Fruit fly (Drosophila melanogaster) whole organism, embryonic: ENCODE measurements around the gene CG34325.

Source experiments
- Asciz ChIP-seq: fragments of 200-800 bp; sonication (Bioruptor generic); optimal IDR thresholded peaks from 2 replicates; lab custom pipeline; 2017; ENCODE audit warnings: missing biosample characterization, mild to moderate bottlenecking, missing genetic modification characterization, missing genetic modification reagents
- Bdp1 ChIP-seq: fragments of 200-800 bp; sonication (Bioruptor generic); optimal IDR thresholded peaks from 3 replicates; lab custom pipeline; 2016; ENCODE audit warnings: missing biosample characterization, missing genetic modification characterization
- CG11723 ChIP-seq: fragments of 200-800 bp; sonication (Bioruptor generic); optimal IDR thresholded peaks from 2 replicates; lab custom pipeline; 2017; ENCODE audit warnings: missing biosample characterization, mild to moderate bottlenecking, missing genetic modification characterization
- CG13424 ChIP-seq: fragments of 200-800 bp; sonication (Bioruptor generic); optimal IDR thresholded peaks from 2 replicates; lab custom pipeline; 2019; ENCODE audit warnings: missing biosample characterization, mild to moderate bottlenecking, missing genetic modification characterization, moderate library complexity
- CG14050 ChIP-seq: fragments of 200-800 bp; sonication (Bioruptor generic); IDR thresholded peaks from 3 replicates; pipeline ENCODE4 v1.3.6; 2022; ENCODE audit warnings: missing biosample characterization, missing genetic modification characterization
- CG17328 ChIP-seq: fragments of 200-800 bp; sonication (Bioruptor generic); IDR thresholded peaks from 2 replicates; pipeline ENCODE4 v1.3.6; 2022; ENCODE audit warnings: missing biosample characterization, missing genetic modification characterization
- CG17361 ChIP-seq: fragments of 200-800 bp; sonication (Bioruptor generic); IDR thresholded peaks from 3 replicates; pipeline ENCODE4 v1.3.6; 2022; ENCODE audit warnings: missing biosample characterization, missing genetic modification characterization
- CG17912 ChIP-seq: fragments of 200-800 bp; sonication (Bioruptor generic); optimal IDR thresholded peaks from 2 replicates; lab custom pipeline; 2018; ENCODE audit warnings: missing biosample characterization, mild to moderate bottlenecking, missing genetic modification characterization
- CG1792 ChIP-seq: fragments of 200-800 bp; sonication (Bioruptor generic); optimal IDR thresholded peaks from 2 replicates; lab custom pipeline; 2016; ENCODE audit warnings: missing biosample characterization, missing genetic modification characterization
- CG2120 ChIP-seq: fragments of 200-800 bp; sonication (Bioruptor generic); optimal IDR thresholded peaks from 3 replicates; lab custom pipeline; 2016; ENCODE audit warnings: missing biosample characterization, missing genetic modification characterization
- CG2202 ChIP-seq: fragments of 200-800 bp; sonication (Bioruptor generic); optimal IDR thresholded peaks from 2 replicates; lab custom pipeline; 2018; ENCODE audit warnings: missing biosample characterization, mild to moderate bottlenecking, missing genetic modification characterization
- CG30403 ChIP-seq: fragments of 200-800 bp; sonication (Bioruptor generic); optimal IDR thresholded peaks from 3 replicates; lab custom pipeline; 2016; ENCODE audit warnings: missing biosample characterization, missing genetic modification characterization
- CG31224 ChIP-seq: fragments of 200-800 bp; sonication (Bioruptor generic); IDR thresholded peaks from 2 replicates; pipeline ENCODE4 v1.3.6; 2022; ENCODE audit warnings: missing biosample characterization, missing genetic modification characterization
- CG3163 ChIP-seq: fragments of 200-800 bp; sonication (Bioruptor generic); optimal IDR thresholded peaks from 3 replicates; lab custom pipeline; 2016; ENCODE audit warnings: missing biosample characterization, missing genetic modification characterization
- CG34422 ChIP-seq: fragments of 200-800 bp; sonication (Bioruptor generic); IDR thresholded peaks from 3 replicates; pipeline ENCODE4 v1.3.6; 2022; ENCODE audit warnings: missing biosample characterization, missing genetic modification characterization
- CG3995 ChIP-seq: fragments of 200-800 bp; sonication (Bioruptor generic); optimal IDR thresholded peaks from 3 replicates; lab custom pipeline; 2016; ENCODE audit warnings: missing biosample characterization, missing genetic modification characterization
- CG5245 ChIP-seq: fragments of 200-800 bp; sonication (Bioruptor generic); optimal IDR thresholded peaks from 3 replicates; lab custom pipeline; 2016; ENCODE audit warnings: missing biosample characterization, missing genetic modification characterization
- CG6765 ChIP-seq: fragments of 200-800 bp; sonication (Bioruptor generic); optimal IDR thresholded peaks from 3 replicates; lab custom pipeline; 2017; ENCODE audit warnings: missing biosample characterization, mild to moderate bottlenecking, missing genetic modification characterization
- CG7372 ChIP-seq: fragments of 200-800 bp; sonication (Bioruptor generic); IDR thresholded peaks from 2 replicates; pipeline ENCODE4 v1.3.6; 2022; ENCODE audit warnings: missing biosample characterization, missing genetic modification characterization
- CG7839 ChIP-seq: fragments of 200-800 bp; sonication (Bioruptor generic); optimal IDR thresholded peaks from 3 replicates; lab custom pipeline; 2018; ENCODE audit warnings: missing biosample characterization, mild to moderate bottlenecking, missing genetic modification characterization, moderate library complexity
- CG7987 ChIP-seq: fragments of 200-800 bp; sonication (Bioruptor generic); optimal IDR thresholded peaks from 2 replicates; lab custom pipeline; 2018; ENCODE audit warnings: missing biosample characterization, mild to moderate bottlenecking, missing genetic modification characterization, moderate library complexity
- CG8290 ChIP-seq, 3 experiments: fragments of 200-800 bp; sonication (Bioruptor generic); optimal IDR thresholded peaks; 2 replicates each; lab custom pipeline; 2016 to 2019; ENCODE audit warnings: missing biosample characterization in 3 of 3, missing genetic modification characterization in 3 of 3, mild to moderate bottlenecking in 2 of 3, moderate library complexity in 1 of 3
- CG9932 ChIP-seq: fragments of 200-800 bp; sonication (Bioruptor generic); IDR thresholded peaks from 2 replicates; pipeline ENCODE4 v1.3.6; 2022; ENCODE audit warnings: missing biosample characterization, missing genetic modification characterization
- CoRest ChIP-seq: fragments of 200-800 bp; sonication (Bioruptor generic); optimal IDR thresholded peaks from 3 replicates; lab custom pipeline; 2018; ENCODE audit warnings: missing biosample characterization, mild to moderate bottlenecking, missing genetic modification characterization, moderate library complexity
- Dp ChIP-seq: fragments of 200-800 bp; sonication (Bioruptor generic); optimal IDR thresholded peaks from 2 replicates; lab custom pipeline; 2018; ENCODE audit warnings: missing biosample characterization, mild to moderate bottlenecking, missing genetic modification characterization, moderate library complexity
- Fer3 ChIP-seq: fragments of 200-800 bp; sonication (Bioruptor generic); optimal IDR thresholded peaks from 2 replicates; lab custom pipeline; 2018; ENCODE audit warnings: missing biosample characterization, mild to moderate bottlenecking, missing genetic modification characterization, moderate library complexity
- Hsf ChIP-seq: fragments of 200-800 bp; sonication (Bioruptor generic); optimal IDR thresholded peaks from 3 replicates; lab custom pipeline; 2016; ENCODE audit warnings: missing biosample characterization, missing genetic modification characterization
- Jarid2 ChIP-seq: fragments of 200-800 bp; sonication (Bioruptor generic); optimal IDR thresholded peaks from 3 replicates; lab custom pipeline; 2017; ENCODE audit warnings: mild to moderate bottlenecking, missing biosample characterization, missing genetic modification reagents, missing genetic modification characterization
- NC2α ChIP-seq: fragments of 200-800 bp; sonication (Bioruptor generic); optimal IDR thresholded peaks from 2 replicates; lab custom pipeline; 2016; ENCODE audit warnings: missing biosample characterization, missing genetic modification characterization
- NFAT ChIP-seq: fragments of 200-800 bp; sonication (Bioruptor generic); IDR thresholded peaks from 2 replicates; pipeline ENCODE4 v1.3.6; 2022; ENCODE audit warnings: missing biosample characterization, missing genetic modification characterization
- Oaz ChIP-seq: fragments of 200-800 bp; sonication (Bioruptor generic); IDR thresholded peaks from 2 replicates; pipeline ENCODE4 v1.3.6; 2022; ENCODE audit warnings: missing biosample characterization, missing genetic modification characterization
- Rx ChIP-seq: fragments of 200-800 bp; sonication (Bioruptor generic); IDR thresholded peaks from 2 replicates; pipeline ENCODE4 v1.3.6; 2022; ENCODE audit warnings: missing biosample characterization, missing genetic modification characterization
- Taf1 ChIP-seq: fragments of 200-800 bp; sonication (Bioruptor generic); IDR thresholded peaks from 2 replicates; pipeline ENCODE4 v1.3.6; 2022; ENCODE audit warnings: missing biosample characterization, missing genetic modification characterization
- Tbp ChIP-seq: fragments of >200 bp; optimal IDR thresholded peaks from 2 replicates; lab custom pipeline; 2018; ENCODE audit warnings: missing biosample characterization, missing genetic modification characterization
- Xbp1 ChIP-seq: fragments of 200-800 bp; sonication (Bioruptor generic); optimal IDR thresholded peaks from 3 replicates; lab custom pipeline; 2016; ENCODE audit warnings: missing biosample characterization, mild to moderate bottlenecking, missing genetic modification characterization
- bigmax ChIP-seq: fragments of 200-800 bp; sonication (Bioruptor generic); optimal IDR thresholded peaks from 2 replicates; lab custom pipeline; 2018; ENCODE audit warnings: missing biosample characterization, mild to moderate bottlenecking, missing genetic modification characterization
- crc ChIP-seq: fragments of 200-800 bp; sonication (Bioruptor generic); optimal IDR thresholded peaks from 2 replicates; lab custom pipeline; 2016; ENCODE audit warnings: missing biosample characterization, missing genetic modification characterization
- disco-r ChIP-seq: fragments of 200-800 bp; sonication (Bioruptor generic); optimal IDR thresholded peaks from 2 replicates; lab custom pipeline; 2016; ENCODE audit warnings: missing biosample characterization, missing genetic modification characterization
- eve ChIP-seq, 2 experiments: fragments of >200 bp; optimal IDR thresholded peaks; 2 replicates each; lab custom pipeline; 2017; ENCODE audit warnings: missing biosample characterization in 2 of 2, missing genetic modification characterization in 2 of 2
- fu2 ChIP-seq: fragments of 200-800 bp; sonication (Bioruptor generic); optimal IDR thresholded peaks from 2 replicates; lab custom pipeline; 2016; ENCODE audit warnings: missing biosample characterization, missing genetic modification characterization
- knrl ChIP-seq: fragments of 200-800 bp; sonication (Bioruptor generic); IDR thresholded peaks from 3 replicates; pipeline ENCODE4 v1.3.6; 2022; ENCODE audit warnings: missing biosample characterization, missing genetic modification characterization; ENCODE audit not compliant: partially characterized antibody
- pum ChIP-seq: fragments of 200-800 bp; sonication (Bioruptor generic); optimal IDR thresholded peaks from 2 replicates; lab custom pipeline; 2016; ENCODE audit warnings: missing biosample characterization, missing genetic modification characterization
- sens-2 ChIP-seq: fragments of 200-800 bp; sonication (Bioruptor generic); IDR thresholded peaks from 2 replicates; pipeline ENCODE4 v1.3.6; 2022; ENCODE audit warnings: missing biosample characterization, missing genetic modification characterization
- sob ChIP-seq: fragments of 200-800 bp; sonication (Bioruptor generic); IDR thresholded peaks from 2 replicates; pipeline ENCODE4 v1.3.6; 2022; ENCODE audit warnings: missing biosample characterization, missing genetic modification characterization
- sqz ChIP-seq: fragments of 200-800 bp; sonication (Bioruptor generic); optimal IDR thresholded peaks from 3 replicates; lab custom pipeline; 2018; ENCODE audit warnings: missing biosample characterization, mild to moderate bottlenecking, missing genetic modification characterization
- tap ChIP-seq: fragments of 200-800 bp; optimal IDR thresholded peaks from 3 replicates; lab custom pipeline; 2019; ENCODE audit warnings: missing biosample characterization, mild to moderate bottlenecking, missing genetic modification characterization, moderate library complexity
- wek ChIP-seq: fragments of 200-800 bp; sonication (Bioruptor generic); optimal IDR thresholded peaks from 3 replicates; lab custom pipeline; 2018; ENCODE audit warnings: missing biosample characterization, mild to moderate bottlenecking, missing genetic modification characterization, moderate library complexity

CG34325 gene

DNA sequence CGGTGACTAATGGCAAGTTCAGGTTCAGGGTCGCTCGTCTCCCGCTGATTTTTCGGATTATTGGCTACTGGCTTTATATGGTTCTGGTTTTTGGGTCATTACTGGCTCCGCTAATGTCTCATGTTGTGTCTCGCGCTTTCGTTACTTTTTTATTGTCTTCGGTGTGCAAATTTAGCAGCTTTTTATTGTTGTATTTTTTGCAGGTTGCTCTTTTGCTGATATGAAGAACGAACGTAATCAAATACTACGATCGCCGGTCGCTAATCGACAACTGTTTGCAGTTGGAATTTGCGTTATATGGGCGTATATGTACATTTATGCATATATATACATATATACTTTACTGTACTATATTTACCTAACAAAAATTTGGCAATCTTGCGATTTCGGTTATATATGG is 3.3 kb upstream of the CG34325 start:
- TF ChIP-seq CG17912 (GFP tag; lab: Kevin White, UChicago) (no peak), CG2202 (tag; lab: Kevin White, UChicago) (no peak), Tbp (GFP tag; lab: Kevin White, UChicago) (no peak), CG3163 (GFP tag; lab: Kevin White, UChicago) (no peak), CG34422 (GFP tag; lab: Robert Waterston, UW) (no peak), sob (GFP tag; lab: Robert Waterston, UW) (no peak), CoRest (tag; lab: Kevin White, UChicago) (no peak), Dp (no peak), wek (GFP tag; lab: Kevin White, UChicago) (no peak), Asciz (GFP tag; lab: Kevin White, UChicago) (no peak), knrl (GFP tag; lab: Robert Waterston, UW) (no peak), eve (GFP tag; optimal IDR thresholded peaks at IDR 0.05; lab: Kevin White, UChicago) (no peak), Oaz (GFP tag; lab: Robert Waterston, UW) (no peak), Xbp1 (no peak)

DNA sequence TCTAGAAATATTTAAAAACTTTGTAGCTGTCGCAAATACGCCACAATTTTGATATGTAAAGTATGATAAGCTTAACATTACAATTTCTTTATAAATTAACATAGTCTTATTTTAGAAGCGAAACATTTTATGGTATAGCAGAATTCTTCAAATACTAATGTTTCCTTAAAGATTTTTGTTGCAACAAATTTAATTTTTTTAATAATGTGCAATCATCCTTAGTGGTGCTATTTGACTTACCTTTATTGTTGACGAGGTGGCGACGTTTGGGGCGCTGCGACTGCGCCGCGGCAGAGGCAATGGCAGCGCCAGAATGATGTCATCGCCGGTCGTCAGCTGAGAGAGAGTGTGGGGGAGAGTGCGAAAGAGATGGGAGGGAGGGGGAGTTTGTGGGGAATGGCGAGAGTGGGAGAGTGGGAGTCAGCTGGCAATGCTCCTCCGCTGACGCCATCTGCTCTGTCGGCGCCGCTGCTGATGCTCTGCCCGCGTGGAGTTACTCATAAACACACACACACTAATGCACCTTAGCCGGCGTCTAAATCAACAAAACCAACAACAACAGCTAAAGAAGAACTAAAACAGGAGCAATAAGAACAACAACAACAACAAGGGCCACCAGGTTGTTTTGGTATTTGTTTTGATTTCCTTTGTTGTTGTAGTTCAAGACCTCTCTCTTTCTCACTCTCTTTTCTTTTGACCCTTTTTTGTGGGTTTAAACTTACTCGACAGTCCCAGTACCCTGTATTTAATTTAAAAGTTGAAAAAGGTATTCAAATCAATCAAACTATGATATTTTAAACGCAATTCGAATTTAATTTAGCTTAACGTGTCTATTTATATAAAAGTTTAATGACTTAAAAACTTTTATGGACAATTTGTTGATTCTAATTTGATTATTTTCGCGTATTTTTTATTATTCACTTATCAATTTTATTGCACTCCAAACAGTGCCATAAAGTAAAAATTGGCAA is 2.3 kb upstream of the CG34325 start:
- TF ChIP-seq CG13424 (tag; lab: Kevin White, UChicago) (peak; percentile 85), Taf1 (GFP tag; lab: Robert Waterston, UW) (peak; percentile 30; the same call in 1 of the 2 replicates), CG11723 (GFP tag; lab: Kevin White, UChicago) (peak; percentile 52), CG7372 (GFP tag; lab: Robert Waterston, UW) (no peak), NFAT (GFP tag; lab: Robert Waterston, UW) (0 out of 2 replicates have a peak, but pooled peaks have one; percentile 39), crc (GFP tag; lab: Kevin White, UChicago) (peak; percentile 46), tap (tag; lab: Kevin White, UChicago) (peak; percentile 19), Jarid2 (peak; percentile 11), CG30403 (GFP tag; lab: Kevin White, UChicago) (peak; percentile 83), CG17361 (peak; percentile 76; the same call in 2 of the 3 replicates), CG7839 (peak; percentile 73), CG14050 (peak; percentile 67; the same call in 2 of the 3 replicates), CG8290 (GFP tag; optimal IDR thresholded peaks at IDR 0.05; lab: Kevin White, UChicago) (no peak), CG8290 (tag; optimal IDR thresholded peaks at IDR 0.05; lab: Kevin White, UChicago) (peak in 1 of 2 experiments; percentile 2), fu2 (peak; percentile 3), Fer3 (peak; percentile 58), NC2α (GFP tag; lab: Kevin White, UChicago) (no peak), sqz (GFP tag; lab: Kevin White, UChicago) (no peak), sob (GFP tag; lab: Robert Waterston, UW) (peak; percentile 56; the same call in 1 of the 2 replicates), CG7987 (no peak), CG9932 (GFP tag; lab: Robert Waterston, UW) (peak; percentile 66), CG2120 (GFP tag; lab: Kevin White, UChicago) (peak; percentile 86), CG6765 (GFP tag; lab: Kevin White, UChicago) (no peak), Bdp1 (peak; percentile 19), CG17328 (GFP tag; lab: Robert Waterston, UW) (peak; percentile 76), CG31224 (GFP tag; lab: Robert Waterston, UW) (peak; percentile 35), pum (GFP tag; lab: Kevin White, UChicago) (peak; percentile 10), Rx (GFP tag; lab: Robert Waterston, UW) (peak; percentile 51; the same call in 1 of the 2 replicates), disco-r (peak; percentile 35), bigmax (GFP tag; lab: Kevin White, UChicago) (no peak), Hsf (GFP tag; lab: Kevin White, UChicago) (peak; percentile 63), sens-2 (GFP tag; lab: Robert Waterston, UW) (no peak), CG5245 (GFP tag; lab: Kevin White, UChicago) (no peak), CG3995 (GFP tag; lab: Kevin White, UChicago) (no peak), CG1792 (GFP tag; lab: Kevin White, UChicago) (no peak)
